Worm (Caenorhabditis elegans) whole organism, L1 larva: ENCODE data around the gene pkc-3.

Experiments
- alr-1 ChIP-seq: fragments of 200-800 bp; sonication (Bioruptor generic); optimal IDR thresholded peaks from 2 replicates; lab custom pipeline; 2018; ENCODE audit warnings: borderline replicate concordance, mild to moderate bottlenecking, missing genetic modification characterization, missing compliant biosample characterization
- aly-2 ChIP-seq: fragments of 150-350 bp; optimal IDR thresholded peaks from 2 replicates; lab custom pipeline; 2014; ENCODE audit warnings: missing biosample characterization, missing genetic modification characterization
- ama-1 ChIP-seq: fragments of 150-350 bp; optimal IDR thresholded peaks from 2 replicates; lab custom pipeline; 2014
- blmp-1 ChIP-seq: fragments of 150-350 bp; optimal IDR thresholded peaks from 2 replicates; lab custom pipeline; 2014; ENCODE audit warnings: missing biosample characterization, missing genetic modification characterization
- ceh-63 ChIP-seq: fragments of 200-800 bp; sonication (Bioruptor generic); optimal IDR thresholded peaks from 2 replicates; lab custom pipeline; 2018; ENCODE audit warnings: mild to moderate bottlenecking, missing genetic modification characterization, missing compliant biosample characterization
- ces-1 ChIP-seq: fragments of 150-350 bp; optimal IDR thresholded peaks from 2 replicates; lab custom pipeline; 2014; ENCODE audit warnings: missing biosample characterization, missing genetic modification reagents, missing genetic modification characterization
- dpl-1 ChIP-seq, 3 experiments: fragments of 150-350 bp in 2 of 3; sonication (generic microtip) in 1 of 3; optimal IDR thresholded peaks; 2 replicates each; lab custom pipeline; 2014 to 2017; ENCODE audit warnings: missing biosample characterization in 3 of 3, missing genetic modification characterization in 3 of 3, missing genetic modification reagents in 3 of 3
- efl-1 ChIP-seq, 4 experiments: fragments of 150-350 bp; optimal IDR thresholded peaks in 3 of 4; peaks in 1 of 4; 1 replicate in 1 of 4; 2 replicates in 3 of 4; lab custom pipeline; 2014; ENCODE audit warnings: missing biosample characterization in 2 of 4, missing genetic modification characterization in 2 of 4, missing genetic modification reagents in 2 of 4
- efl-3 ChIP-seq: fragments of 200-800 bp; sonication (Bioruptor generic); optimal IDR thresholded peaks from 2 replicates; lab custom pipeline; 2018; ENCODE audit warnings: mild to moderate bottlenecking, missing genetic modification characterization, missing compliant biosample characterization
- egl-13 ChIP-seq: sonication (generic microtip); optimal IDR thresholded peaks from 2 replicates; lab custom pipeline; 2016; ENCODE audit warnings: missing genotype, missing genetic modification reagents, missing genetic modification characterization, missing compliant biosample characterization
- elt-3 ChIP-seq, 6 experiments: fragments of 150-350 bp in 1 of 6; sonication (generic microtip); optimal IDR thresholded peaks; 2 replicates each; lab custom pipeline; 2017 to 2018; ENCODE audit warnings: missing biosample characterization in 6 of 6, missing genetic modification characterization in 6 of 6, inconsistent platforms in 1 of 6
- ets-5 ChIP-seq: fragments of 200-800 bp; sonication (Bioruptor generic); IDR thresholded peaks from 2 replicates; pipeline ENCODE4 v1.3.6; 2022; ENCODE audit warnings: missing genetic modification characterization, missing compliant biosample characterization
- fkh-10 ChIP-seq: sonication (generic microtip); optimal IDR thresholded peaks from 2 replicates; lab custom pipeline; 2017; ENCODE audit warnings: missing biosample characterization, missing genetic modification reagents, missing genetic modification characterization
- fkh-4 ChIP-seq: sonication (generic microtip); optimal IDR thresholded peaks from 2 replicates; lab custom pipeline; 2016; ENCODE audit warnings: missing compliant biosample characterization, missing genetic modification characterization, borderline replicate concordance
- fkh-8 ChIP-seq: sonication (generic microtip); optimal IDR thresholded peaks from 2 replicates; lab custom pipeline; 2016; ENCODE audit warnings: mild to moderate bottlenecking, missing genetic modification characterization, missing compliant biosample characterization
- hlh-4 ChIP-seq: sonication (generic microtip); optimal IDR thresholded peaks from 2 replicates; lab custom pipeline; 2016; ENCODE audit warnings: mild to moderate bottlenecking, missing genetic modification characterization, missing compliant biosample characterization
- hpl-2 ChIP-seq: fragments of 150-350 bp; optimal IDR thresholded peaks from 2 replicates; lab custom pipeline; 2014; ENCODE audit warnings: missing biosample characterization, missing genetic modification reagents, missing genetic modification characterization
- lin-13 ChIP-seq: fragments of 150-350 bp; optimal IDR thresholded peaks from 2 replicates; lab custom pipeline; 2014; ENCODE audit warnings: missing biosample characterization, missing genetic modification reagents, missing genetic modification characterization
- lin-14 ChIP-seq: fragments of 200-800 bp; sonication (Bioruptor generic); optimal IDR thresholded peaks from 2 replicates; lab custom pipeline; 2018; ENCODE audit warnings: mild to moderate bottlenecking, missing genetic modification characterization, moderate library complexity, missing compliant biosample characterization
- lin-35 ChIP-seq, 2 experiments: fragments of 150-350 bp; optimal IDR thresholded peaks; 2 replicates each; lab custom pipeline; 2014; ENCODE audit warnings: missing biosample characterization in 2 of 2, missing genetic modification characterization in 2 of 2, missing genetic modification reagents in 2 of 2
- lsy-2 ChIP-seq, 2 experiments: fragments of 150-350 bp; optimal IDR thresholded peaks; 2 replicates each; lab custom pipeline; 2014; ENCODE audit warnings: missing biosample characterization in 2 of 2, missing genetic modification characterization in 2 of 2
- mab-9 ChIP-seq: fragments of 200-800 bp; sonication (Bioruptor generic); IDR thresholded peaks from 2 replicates; pipeline ENCODE4 v1.3.6; 2022; ENCODE audit warnings: missing genetic modification reagents, missing genetic modification characterization, missing compliant biosample characterization
- nhr-11 ChIP-seq: fragments of 150-350 bp; optimal IDR thresholded peaks from 2 replicates; lab custom pipeline; 2014; ENCODE audit warnings: missing biosample characterization, missing genetic modification characterization
- nhr-20 ChIP-seq: sonication (generic microtip); optimal IDR thresholded peaks from 2 replicates; lab custom pipeline; 2016; ENCODE audit warnings: mild to moderate bottlenecking, missing genetic modification characterization, missing compliant biosample characterization
- nhr-28 ChIP-seq: fragments of 150-350 bp; optimal IDR thresholded peaks from 2 replicates; lab custom pipeline; 2014; ENCODE audit warnings: missing biosample characterization, missing genetic modification characterization
- nhr-47 ChIP-seq: sonication (generic microtip); optimal IDR thresholded peaks from 2 replicates; lab custom pipeline; 2016; ENCODE audit warnings: mild to moderate bottlenecking, missing genetic modification characterization, moderate library complexity, missing compliant biosample characterization
- nhr-71 ChIP-seq: sonication (generic microtip); optimal IDR thresholded peaks from 2 replicates; lab custom pipeline; 2016; ENCODE audit warnings: mild to moderate bottlenecking, missing genetic modification characterization, moderate library complexity, missing compliant biosample characterization
- nhr-84 ChIP-seq: sonication (generic microtip); optimal IDR thresholded peaks from 2 replicates; lab custom pipeline; 2017; ENCODE audit warnings: missing biosample characterization, missing genetic modification characterization
- nhr-85 ChIP-seq: sonication (generic microtip); peaks from one replicate; lab custom pipeline; 2016; ENCODE audit warnings: missing genetic modification characterization, inconsistent platforms, missing compliant biosample characterization
- nhr-90 ChIP-seq: sonication (generic microtip); optimal IDR thresholded peaks from 2 replicates; lab custom pipeline; 2016; ENCODE audit warnings: mild to moderate bottlenecking, missing genetic modification characterization, missing compliant biosample characterization; ENCODE audit not compliant: poor library complexity
- rnt-1 ChIP-seq: sonication (generic microtip); optimal IDR thresholded peaks from 2 replicates; lab custom pipeline; 2016; ENCODE audit warnings: mild to moderate bottlenecking, missing genetic modification characterization, moderate library complexity, missing compliant biosample characterization
- skn-1 ChIP-seq: fragments of 150-350 bp; optimal IDR thresholded peaks from 2 replicates; lab custom pipeline; 2014; ENCODE audit warnings: missing biosample characterization, missing genetic modification characterization
- snu-23 ChIP-seq: sonication (generic microtip); optimal IDR thresholded peaks from 2 replicates; lab custom pipeline; 2016; ENCODE audit warnings: missing genetic modification characterization, missing compliant biosample characterization
- sptf-1 ChIP-seq: fragments of 150-350 bp; optimal IDR thresholded peaks from 2 replicates; lab custom pipeline; 2014; ENCODE audit warnings: missing biosample characterization, missing genetic modification characterization
- swsn-7 ChIP-seq: sonication (generic microtip); optimal IDR thresholded peaks from 2 replicates; lab custom pipeline; 2016; ENCODE audit warnings: missing genetic modification characterization, missing compliant biosample characterization
- tbx-2 ChIP-seq: sonication (generic microtip); optimal IDR thresholded peaks from 2 replicates; lab custom pipeline; 2016; ENCODE audit warnings: missing genetic modification characterization, missing compliant biosample characterization
- unc-98 ChIP-seq: fragments of 200-800 bp; sonication (Bioruptor generic); IDR thresholded peaks from 2 replicates; pipeline ENCODE4 v1.3.6; 2022; ENCODE audit warnings: missing genetic modification characterization, missing compliant biosample characterization
- xbp-1 ChIP-seq: sonication (generic microtip); optimal IDR thresholded peaks from 2 replicates; lab custom pipeline; 2016; ENCODE audit warnings: missing genetic modification characterization, missing compliant biosample characterization
- ztf-11 ChIP-seq, 2 experiments: sonication (generic microtip); optimal IDR thresholded peaks; 2 replicates each; lab custom pipeline; 2016 to 2017; ENCODE audit warnings: missing genetic modification characterization in 2 of 2, missing biosample characterization in 1 of 2, missing compliant biosample characterization in 1 of 2

pkc-3 gene

ce11 chrII:5377467-5378238 lies 2.2 kb upstream of the pkc-3 start, which contains the start of gene prdx-2:
Gene prdx-2, plus strand, starts transcription at chrII:5378195.
- TF ChIP-seq hpl-2 (no peak), fkh-8 (tag; lab: Kevin White, UChicago) (peak; percentile 18), dpl-1 (GFP tag; optimal IDR thresholded peaks at IDR 0.05; lab: Kevin White, UChicago) (no peak), efl-1 (optimal IDR thresholded peaks at IDR 0.05; lab: Kevin White, UChicago) (no peak), efl-1 (GFP tag; optimal IDR thresholded peaks at IDR 0.05 in 1 of 2; lab: Kevin White, UChicago) (peak in 1 of 2 experiments; percentile 40), tbx-2 (tag; lab: Kevin White, UChicago) (no peak), hlh-4 (tag; lab: Kevin White, UChicago) (no peak), lin-13 (no peak), egl-13 (tag; lab: Kevin White, UChicago) (no peak), sptf-1 (tag; lab: Kevin White, UChicago) (no peak), ceh-63 (GFP tag; lab: Kevin White, UChicago) (no peak), ama-1 (lab: Kevin White, UChicago) (no peak), blmp-1 (tag; lab: Kevin White, UChicago) (peak; percentile 88), lin-14 (GFP tag; lab: Kevin White, UChicago) (no peak), fkh-10 (GFP tag; lab: Kevin White, UChicago) (no peak), swsn-7 (no peak), ces-1 (no peak), mab-9 (GFP tag; lab: Robert Waterston, UW) (no peak), ets-5 (GFP tag; lab: Robert Waterston, UW) (no peak), nhr-84 (tag; lab: Kevin White, UChicago) (no peak), nhr-28 (tag; lab: Kevin White, UChicago) (no peak), lsy-2 (tag; optimal IDR thresholded peaks at IDR 0.05; lab: Kevin White, UChicago) (peak in 1 of 2 experiments; percentile 47), efl-3 (no peak), xbp-1 (tag; lab: Kevin White, UChicago) (no peak), unc-98 (no peak)

DNA sequence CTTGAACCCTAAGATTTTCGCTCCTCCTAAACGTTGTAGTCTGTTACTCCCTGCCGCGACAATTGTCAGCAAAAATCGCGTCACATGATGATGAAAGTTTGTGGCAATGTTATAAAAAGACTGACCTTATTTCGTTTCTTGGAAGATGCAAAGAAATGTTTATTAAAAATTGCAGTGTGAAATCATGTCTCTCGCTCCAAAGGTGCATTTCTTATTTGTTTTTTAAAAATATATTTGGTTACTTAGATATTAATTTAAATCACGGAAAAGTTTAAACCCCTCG lies 1.6 kb upstream of the pkc-3 start:
- peak; percentile 64 for TF ChIP-seq nhr-71 (tag; lab: Kevin White, UChicago)
- TF ChIP-seq nhr-11 (tag; lab: Kevin White, UChicago) = no peak
- TF ChIP-seq snu-23 (GFP tag; lab: Kevin White, UChicago) = peak; percentile 35
- TF ChIP-seq nhr-47 (tag; lab: Kevin White, UChicago) = peak; percentile 22
- peak; percentile 13 for TF ChIP-seq xbp-1 (tag; lab: Kevin White, UChicago)
- TF ChIP-seq nhr-90 = peak; percentile 25
- no peak for TF ChIP-seq aly-2 (tag; lab: Kevin White, UChicago)
- TF ChIP-seq nhr-85 = peak; percentile 80
- TF ChIP-seq rnt-1 (tag; lab: Kevin White, UChicago) = peak; percentile 12
- TF ChIP-seq nhr-20 (tag; lab: Kevin White, UChicago) = peak; percentile 60
- peak; percentile 17 for TF ChIP-seq lin-14 (GFP tag; lab: Kevin White, UChicago)
- no peak for TF ChIP-seq alr-1 (tag; lab: Kevin White, UChicago)
- TF ChIP-seq skn-1 (tag; lab: Kevin White, UChicago) = peak; percentile 92
- TF ChIP-seq lin-35 (GFP tag; optimal IDR thresholded peaks at IDR 0.05; lab: Kevin White, UChicago) = peak; percentile 13 to 47
- no peak for TF ChIP-seq fkh-4 (tag; lab: Kevin White, UChicago)
- TF ChIP-seq ztf-11 (tag; optimal IDR thresholded peaks at IDR 0.05; lab: Kevin White, UChicago) = no peak
- no peak for TF ChIP-seq nhr-28 (tag; lab: Kevin White, UChicago)
- TF ChIP-seq dpl-1 (GFP tag; optimal IDR thresholded peaks at IDR 0.05; lab: Kevin White, UChicago) = peak in 1 of 3 experiments; percentile 16
- peak in 1 of 6 experiments; percentile 37 for TF ChIP-seq elt-3 (tag; optimal IDR thresholded peaks at IDR 0.05; lab: Kevin White, UChicago)
